Fruit fly (Drosophila melanogaster) whole organism, embryonic: Measurements from ENCODE around the gene CG14971.

Source experiments
- CG10147 ChIP-seq: fragments of 200-800 bp; sonication (Bioruptor generic); optimal IDR thresholded peaks from 2 replicates; lab custom pipeline; 2019; ENCODE audit warnings: missing biosample characterization, mild to moderate bottlenecking, missing genetic modification characterization, moderate library complexity
- CG11723 ChIP-seq: fragments of 200-800 bp; sonication (Bioruptor generic); optimal IDR thresholded peaks from 2 replicates; lab custom pipeline; 2017; ENCODE audit warnings: missing biosample characterization, mild to moderate bottlenecking, missing genetic modification characterization
- CG12219 ChIP-seq: fragments of 200-800 bp; sonication (Bioruptor generic); optimal IDR thresholded peaks from 3 replicates; lab custom pipeline; 2018; ENCODE audit warnings: missing biosample characterization, mild to moderate bottlenecking, missing genetic modification characterization
- CG13296 ChIP-seq: fragments of 200-800 bp; sonication (Bioruptor generic); optimal IDR thresholded peaks from 3 replicates; lab custom pipeline; 2018; ENCODE audit warnings: missing biosample characterization, mild to moderate bottlenecking, missing genetic modification characterization
- CG14441 ChIP-seq: fragments of 200-800 bp; sonication (Bioruptor generic); IDR thresholded peaks from 2 replicates; pipeline ENCODE4 v1.3.6; 2022; ENCODE audit warnings: missing biosample characterization, missing genetic modification characterization
- CG1529 ChIP-seq: fragments of 200-800 bp; sonication (Bioruptor generic); optimal IDR thresholded peaks from 3 replicates; lab custom pipeline; 2018; ENCODE audit warnings: missing biosample characterization, missing genetic modification characterization
- CG1602 ChIP-seq: fragments of 200-800 bp; sonication (Bioruptor generic); optimal IDR thresholded peaks from 3 replicates; lab custom pipeline; 2016; ENCODE audit warnings: missing biosample characterization, missing genetic modification characterization
- CG1603 ChIP-seq: fragments of 200-800 bp; sonication (Bioruptor generic); optimal IDR thresholded peaks from 2 replicates; lab custom pipeline; 2019; ENCODE audit warnings: missing biosample characterization, mild to moderate bottlenecking, missing genetic modification characterization, moderate library complexity
- CG16779 ChIP-seq: fragments of 200-800 bp; sonication (Bioruptor generic); IDR thresholded peaks from 2 replicates; pipeline ENCODE4 v1.3.6; 2022; ENCODE audit warnings: missing biosample characterization, missing genetic modification characterization
- CG1792 ChIP-seq: fragments of 200-800 bp; sonication (Bioruptor generic); optimal IDR thresholded peaks from 2 replicates; lab custom pipeline; 2016; ENCODE audit warnings: missing biosample characterization, missing genetic modification characterization
- CG18011 ChIP-seq: fragments of 200-800 bp; sonication (Bioruptor generic); optimal IDR thresholded peaks from 2 replicates; lab custom pipeline; 2017; ENCODE audit warnings: missing biosample characterization, missing genetic modification characterization, mild to moderate bottlenecking, moderate library complexity, missing genotype
- CG31224 ChIP-seq: fragments of 200-800 bp; sonication (Bioruptor generic); IDR thresholded peaks from 2 replicates; pipeline ENCODE4 v1.3.6; 2022; ENCODE audit warnings: missing biosample characterization, missing genetic modification characterization
- CG33213 ChIP-seq: fragments of 200-800 bp; sonication (Bioruptor generic); optimal IDR thresholded peaks from 3 replicates; lab custom pipeline; 2016; ENCODE audit warnings: missing biosample characterization, missing genetic modification characterization
- CG34376 ChIP-seq: fragments of 200-800 bp; sonication (Bioruptor generic); optimal IDR thresholded peaks from 2 replicates; lab custom pipeline; 2018; ENCODE audit warnings: missing biosample characterization, mild to moderate bottlenecking, missing genetic modification characterization
- CG42726 ChIP-seq: fragments of 200-800 bp; sonication (Bioruptor generic); IDR thresholded peaks from 2 replicates; pipeline ENCODE4 v1.3.6; 2022; ENCODE audit warnings: missing biosample characterization, missing genetic modification characterization; ENCODE audit not compliant: partially characterized antibody
- CG6254 ChIP-seq: fragments of 200-800 bp; sonication (Bioruptor generic); optimal IDR thresholded peaks from 3 replicates; lab custom pipeline; 2017; ENCODE audit warnings: mild to moderate bottlenecking, missing biosample characterization, missing genetic modification reagents, missing genetic modification characterization
- CG6854 ChIP-seq: fragments of 200-800 bp; sonication (Bioruptor generic); optimal IDR thresholded peaks from 3 replicates; lab custom pipeline; 2017; ENCODE audit warnings: missing biosample characterization, mild to moderate bottlenecking, missing genetic modification characterization
- CG7987 ChIP-seq: fragments of 200-800 bp; sonication (Bioruptor generic); optimal IDR thresholded peaks from 2 replicates; lab custom pipeline; 2018; ENCODE audit warnings: missing biosample characterization, mild to moderate bottlenecking, missing genetic modification characterization, moderate library complexity
- CoRest ChIP-seq: fragments of 200-800 bp; sonication (Bioruptor generic); optimal IDR thresholded peaks from 3 replicates; lab custom pipeline; 2018; ENCODE audit warnings: missing biosample characterization, mild to moderate bottlenecking, missing genetic modification characterization, moderate library complexity
- Drgx ChIP-seq: fragments of 200-800 bp; sonication (Bioruptor generic); IDR thresholded peaks from 2 replicates; pipeline ENCODE4 v1.3.6; 2022; ENCODE audit warnings: missing biosample characterization, missing genetic modification characterization
- E2f1 ChIP-seq: fragments of 200-800 bp; sonication (Bioruptor generic); IDR thresholded peaks from 2 replicates; pipeline ENCODE4 v1.3.6; 2022; ENCODE audit warnings: missing biosample characterization, missing genetic modification characterization
- E2f2 ChIP-seq: fragments of 200-800 bp; sonication (Bioruptor generic); IDR thresholded peaks from 2 replicates; pipeline ENCODE4 v1.3.6; 2022; ENCODE audit warnings: missing biosample characterization, missing genetic modification characterization
- Ets97D ChIP-seq: fragments of 200-800 bp; sonication (Bioruptor generic); optimal IDR thresholded peaks from 3 replicates; lab custom pipeline; 2016; ENCODE audit warnings: missing biosample characterization, missing genetic modification characterization
- GATAe ChIP-seq: fragments of 200-800 bp; sonication (Bioruptor generic); conservative IDR thresholded peaks from 2 replicates; pipeline ENCODE4 v1.3.6; 2022; ENCODE audit warnings: missing biosample characterization, missing genetic modification characterization
- Hr78 ChIP-seq, 2 experiments: fragments of 200-800 bp in 1 of 2; fragments of >200 bp in 1 of 2; sonication (Bioruptor generic) in 1 of 2; optimal IDR thresholded peaks; 2 replicates each; lab custom pipeline; 2017 to 2019; ENCODE audit warnings: missing biosample characterization in 2 of 2, missing genetic modification characterization in 2 of 2, mild to moderate bottlenecking in 1 of 2, moderate library complexity in 1 of 2
- Jarid2 ChIP-seq: fragments of 200-800 bp; sonication (Bioruptor generic); optimal IDR thresholded peaks from 3 replicates; lab custom pipeline; 2017; ENCODE audit warnings: mild to moderate bottlenecking, missing biosample characterization, missing genetic modification reagents, missing genetic modification characterization
- MBD-R2 ChIP-seq: fragments of 200-800 bp; sonication (Bioruptor generic); IDR thresholded peaks from 2 replicates; pipeline ENCODE4 v1.3.6; 2022; ENCODE audit warnings: missing biosample characterization, missing genetic modification characterization
- Med ChIP-seq: fragments of 200-800 bp; sonication (Bioruptor generic); peaks from one replicate; lab custom pipeline; 2016; ENCODE audit warnings: missing biosample characterization, missing genetic modification characterization, mild to moderate bottlenecking, inconsistent platforms, moderate library complexity
- Rfx ChIP-seq: fragments of 200-800 bp; sonication (Bioruptor generic); IDR thresholded peaks from 2 replicates; pipeline ENCODE4 v1.3.6; 2022; ENCODE audit warnings: missing biosample characterization, missing genetic modification characterization
- Sin3A ChIP-seq: fragments of >200 bp; optimal IDR thresholded peaks from 2 replicates; lab custom pipeline; 2018
- Xrp1 ChIP-seq: fragments of 200-800 bp; sonication (Bioruptor generic); IDR thresholded peaks from 2 replicates; pipeline ENCODE4 v1.3.6; 2022; ENCODE audit warnings: missing biosample characterization, missing genetic modification characterization
- abd-A ChIP-seq: fragments of 200-800 bp; sonication (Bioruptor generic); optimal IDR thresholded peaks from 3 replicates; lab custom pipeline; 2019; ENCODE audit warnings: missing biosample characterization, mild to moderate bottlenecking, missing genetic modification characterization, moderate library complexity
- ci ChIP-seq: fragments of 200-800 bp; sonication (Bioruptor generic); IDR thresholded peaks from 3 replicates; pipeline ENCODE4 v1.3.6; 2022; ENCODE audit warnings: missing biosample characterization, missing genetic modification characterization
- da ChIP-seq: fragments of 200-800 bp; sonication (Bioruptor generic); optimal IDR thresholded peaks from 2 replicates; lab custom pipeline; 2016; ENCODE audit warnings: missing biosample characterization, missing genetic modification characterization
- danr ChIP-seq: fragments of 200-800 bp; sonication (Bioruptor generic); IDR thresholded peaks from 2 replicates; pipeline ENCODE4 v1.3.6; 2022; ENCODE audit warnings: missing biosample characterization, missing genetic modification characterization
- ftz-f1 ChIP-seq: fragments of 200-800 bp; sonication (Bioruptor generic); optimal IDR thresholded peaks from 2 replicates; lab custom pipeline; 2016; ENCODE audit warnings: missing biosample characterization, missing genetic modification characterization
- grau ChIP-seq: fragments of 200-800 bp; optimal IDR thresholded peaks from 3 replicates; lab custom pipeline; 2019; ENCODE audit warnings: missing biosample characterization, mild to moderate bottlenecking, missing genetic modification characterization, moderate library complexity
- hbn ChIP-seq: fragments of 200-800 bp; sonication (Bioruptor generic); IDR thresholded peaks from 2 replicates; pipeline ENCODE4 v1.3.6; 2022; ENCODE audit warnings: missing biosample characterization, missing genetic modification characterization; ENCODE audit not compliant: partially characterized antibody
- hkb ChIP-seq, 2 experiments: fragments of 200-800 bp in 1 of 2; fragments of >200 bp in 1 of 2; sonication (Bioruptor generic) in 1 of 2; IDR thresholded peaks in 1 of 2; optimal IDR thresholded peaks in 1 of 2; 2 replicates each; pipeline versions ENCODE4 v1.3.6 to Lab custom; 2017 to 2022; ENCODE audit warnings: missing biosample characterization in 1 of 2, missing genetic modification characterization in 1 of 2
- kay ChIP-seq: fragments of 200-800 bp; sonication (Bioruptor generic); optimal IDR thresholded peaks from 2 replicates; lab custom pipeline; 2016; ENCODE audit warnings: missing biosample characterization, missing genetic modification characterization
- lilli ChIP-seq: fragments of 200-800 bp; sonication (Bioruptor generic); optimal IDR thresholded peaks from 3 replicates; lab custom pipeline; 2016; ENCODE audit warnings: missing biosample characterization, missing genetic modification characterization
- nerfin-2 ChIP-seq: fragments of 200-800 bp; sonication (Bioruptor generic); IDR thresholded peaks from 2 replicates; pipeline ENCODE4 v1.3.6; 2022; ENCODE audit warnings: missing biosample characterization, missing genetic modification characterization; ENCODE audit not compliant: partially characterized antibody
- nom ChIP-seq: fragments of 200-800 bp; sonication (Bioruptor generic); optimal IDR thresholded peaks from 2 replicates; lab custom pipeline; 2017; ENCODE audit warnings: missing biosample characterization, missing genetic modification characterization, mild to moderate bottlenecking, moderate library complexity, missing genetic modification reagents
- ranshi ChIP-seq: fragments of 200-800 bp; sonication (Bioruptor generic); IDR thresholded peaks from 2 replicates; pipeline ENCODE4 v1.3.6; 2022; ENCODE audit warnings: missing biosample characterization, missing genetic modification characterization
- sens ChIP-seq: fragments of 200-800 bp; sonication (Bioruptor generic); peaks from one replicate; lab custom pipeline; 2016; ENCODE audit warnings: missing biosample characterization, missing genetic modification characterization
- stc ChIP-seq: fragments of 200-800 bp; sonication (Bioruptor generic); IDR thresholded peaks from 2 replicates; pipeline ENCODE4 v1.3.6; 2022; ENCODE audit warnings: missing biosample characterization, missing genetic modification characterization
- tin ChIP-seq: fragments of 200-800 bp; sonication (Bioruptor generic); optimal IDR thresholded peaks from 3 replicates; lab custom pipeline; 2016; ENCODE audit warnings: missing biosample characterization, missing genetic modification characterization
- wek ChIP-seq: fragments of 200-800 bp; sonication (Bioruptor generic); optimal IDR thresholded peaks from 3 replicates; lab custom pipeline; 2018; ENCODE audit warnings: missing biosample characterization, mild to moderate bottlenecking, missing genetic modification characterization, moderate library complexity
- yki ChIP-seq: fragments of >200 bp; optimal IDR thresholded peaks from 3 replicates; lab custom pipeline; 2018

The CG14971 gene

dm6 chr3L:3515280-3516020 lies 44.3 kb upstream of the CG14971 start, which contains the start of gene Eip63E (continued):
- TF ChIP-seq E2f2 (GFP tag; lab: Robert Waterston, UW) = peak; percentile 32; the same call in 1 of the 2 replicates
- peak; percentile 30; the same call in 1 of the 2 replicates for TF ChIP-seq hbn (GFP tag; lab: Robert Waterston, UW)
- TF ChIP-seq CG7987 = peak; percentile 8
- peak; percentile 47 for TF ChIP-seq CG13296 (GFP tag; lab: Kevin White, UChicago)
- TF ChIP-seq CG18011 (GFP tag; lab: Kevin White, UChicago) = no peak
- peak; percentile 12 for TF ChIP-seq grau
- peak; percentile 37 for TF ChIP-seq CG1603 (tag; lab: Kevin White, UChicago)
- TF ChIP-seq ranshi (GFP tag; lab: Robert Waterston, UW) = peak; percentile 11; the same call in 1 of the 2 replicates
- no peak for TF ChIP-seq CG1792 (GFP tag; lab: Kevin White, UChicago)
- TF ChIP-seq wek = peak; percentile 15
- TF ChIP-seq CG42726 = 0 out of 2 replicates have a peak, but pooled peaks have one; percentile 31
- TF ChIP-seq CG34376 (GFP tag; lab: Kevin White, UChicago) = peak; percentile 37
- no peak for TF ChIP-seq CG31224 (GFP tag; lab: Robert Waterston, UW)
- no peak for TF ChIP-seq Drgx
- TF ChIP-seq nerfin-2 (GFP tag; lab: Robert Waterston, UW) = peak; percentile 20; the same call in 1 of the 2 replicates
- no peak for TF ChIP-seq kay
- peak; percentile 38 for TF ChIP-seq hkb (optimal IDR thresholded peaks at IDR 0.05; lab: Kevin White, UChicago)
- peak; percentile 39 for TF ChIP-seq hkb (GFP tag; IDR thresholded peaks at IDR 0.05; lab: Robert Waterston, UW)
- TF ChIP-seq ftz-f1 = peak; percentile 95
- peak; percentile 14 for TF ChIP-seq CG6254 (GFP tag; lab: Kevin White, UChicago)
- TF ChIP-seq abd-A (tag; lab: Kevin White, UChicago) = peak; percentile 52
- TF ChIP-seq CoRest (tag; lab: Kevin White, UChicago) = peak; percentile 23
- TF ChIP-seq CG16779 = no peak
- TF ChIP-seq danr = no peak
- peak; percentile 70 for TF ChIP-seq MBD-R2
- peak; percentile 29; the same call in 1 of the 2 replicates for TF ChIP-seq Rfx (GFP tag; lab: Robert Waterston, UW)
- peak; percentile 81 for TF ChIP-seq Med (GFP tag; lab: Kevin White, UChicago)
- peak; percentile 72 for TF ChIP-seq nom (GFP tag; lab: Kevin White, UChicago)
- no peak for TF ChIP-seq da (GFP tag; lab: Kevin White, UChicago)
- TF ChIP-seq CG12219 (GFP tag; lab: Kevin White, UChicago) = peak; percentile 1
- peak; percentile 46 for TF ChIP-seq Ets97D (GFP tag; lab: Kevin White, UChicago)
- TF ChIP-seq Xrp1 (GFP tag; lab: Robert Waterston, UW) = no peak
- TF ChIP-seq lilli (GFP tag; lab: Kevin White, UChicago) = no peak
- TF ChIP-seq CG14441 (GFP tag; lab: Robert Waterston, UW) = no peak
- peak in 1 of 2 experiments; percentile 17 for TF ChIP-seq Hr78 (GFP tag; optimal IDR thresholded peaks at IDR 0.05; lab: Kevin White, UChicago)
- no peak for TF ChIP-seq tin (GFP tag; lab: Kevin White, UChicago)
- peak; percentile 73 for TF ChIP-seq sens
- no peak for TF ChIP-seq CG11723 (GFP tag; lab: Kevin White, UChicago)
- TF ChIP-seq CG1529 (GFP tag; lab: Kevin White, UChicago) = no peak
- no peak for TF ChIP-seq GATAe (GFP tag; lab: Robert Waterston, UW)
- peak; percentile 90 for TF ChIP-seq Jarid2 (GFP tag; lab: Kevin White, UChicago)
- TF ChIP-seq ci (GFP tag; lab: Robert Waterston, UW) = peak; percentile 61; the same call in 2 of the 3 replicates
- TF ChIP-seq CG1602 (GFP tag; lab: Kevin White, UChicago) = no peak
- peak; percentile 23 for TF ChIP-seq CG6854 (GFP tag; lab: Kevin White, UChicago)
- peak; percentile 15 for TF ChIP-seq CG33213
- TF ChIP-seq stc = peak; percentile 6; the same call in 1 of the 2 replicates
- no peak for TF ChIP-seq E2f1
- peak; percentile 63 for TF ChIP-seq Sin3A
- TF ChIP-seq yki = no peak
- TF ChIP-seq CG10147 (GFP tag; lab: Kevin White, UChicago) = peak; percentile 31
